Worm (Caenorhabditis elegans) whole organism, L4 larva: ENCODE measurements around the gene cyp-14A2.

ENCODE experiments used
- F26F4.8 ChIP-seq: fragments of 200-800 bp; sonication (Bioruptor generic); conservative IDR thresholded peaks from 2 replicates; pipeline ENCODE4 v1.3.6; 2022; ENCODE audit warnings: missing genetic modification characterization, missing compliant biosample characterization
- T26A8.4 ChIP-seq: fragments of 200-800 bp; sonication (Bioruptor generic); IDR thresholded peaks from 2 replicates; pipeline ENCODE4 v1.3.6; 2022; ENCODE audit warnings: missing genetic modification characterization, missing compliant biosample characterization
- Y105C5A.15 ChIP-seq: fragments of 200-800 bp; sonication (Bioruptor generic); IDR thresholded peaks from 2 replicates; pipeline ENCODE4 v1.3.6; 2022; ENCODE audit warnings: missing genetic modification characterization, missing compliant biosample characterization
- Y48G9A.11 ChIP-seq: fragments of 200-800 bp; sonication (Bioruptor generic); IDR thresholded peaks from 2 replicates; pipeline ENCODE4 v1.3.6; 2022; ENCODE audit warnings: missing genetic modification reagents, missing genetic modification characterization, missing compliant biosample characterization
- aha-1 ChIP-seq: fragments of 150-350 bp; peaks from one replicate; lab custom pipeline; 2014; ENCODE audit warnings: missing biosample characterization, missing genetic modification characterization
- aly-2 ChIP-seq: sonication (generic microtip); optimal IDR thresholded peaks from 2 replicates; lab custom pipeline; 2018; ENCODE audit warnings: missing biosample characterization, missing genetic modification characterization
- arid-1 ChIP-seq: fragments of 200-800 bp; sonication (Bioruptor generic); conservative IDR thresholded peaks from 2 replicates; pipeline ENCODE4 v1.3.6; 2022; ENCODE audit warnings: missing genetic modification reagents, missing genetic modification characterization, missing compliant biosample characterization
- ceh-62 ChIP-seq: sonication (generic microtip); optimal IDR thresholded peaks from 2 replicates; lab custom pipeline; 2017; ENCODE audit warnings: missing biosample characterization, missing genetic modification characterization
- ceh-82 ChIP-seq: sonication (generic microtip); optimal IDR thresholded peaks from 2 replicates; lab custom pipeline; 2017; ENCODE audit warnings: missing biosample characterization, missing genetic modification characterization
- cey-2 ChIP-seq: sonication (generic microtip); optimal IDR thresholded peaks from 3 replicates; lab custom pipeline; 2017; ENCODE audit warnings: missing genetic modification characterization, mild to moderate bottlenecking, missing compliant biosample characterization, antibody characterized with exemption, borderline replicate concordance; ENCODE audit not compliant: insufficient read depth
- ctbp-1 ChIP-seq: fragments of 200-800 bp; sonication (Bioruptor generic); IDR thresholded peaks from 2 replicates; pipeline ENCODE4 v1.3.6; 2022; ENCODE audit warnings: missing genetic modification reagents, missing genetic modification characterization, missing compliant biosample characterization
- daf-16 ChIP-seq, 3 experiments: sonication (generic microtip); optimal IDR thresholded peaks; 2 replicates each; lab custom pipeline; 2016 to 2017; ENCODE audit warnings: missing genetic modification characterization in 3 of 3, missing genetic modification reagents in 3 of 3, mild to moderate bottlenecking in 2 of 3, missing compliant biosample characterization in 2 of 3, missing biosample characterization in 1 of 3, moderate library complexity in 1 of 3
- dmd-6 ChIP-seq: fragments of 200-800 bp; sonication (Bioruptor generic); IDR thresholded peaks from 2 replicates; pipeline ENCODE4 v1.3.6; 2022; ENCODE audit warnings: missing genetic modification reagents, missing genetic modification characterization, missing compliant biosample characterization
- dve-1 ChIP-seq: sonication (generic microtip); optimal IDR thresholded peaks from 2 replicates; lab custom pipeline; 2017; ENCODE audit warnings: antibody characterized with exemption, mild to moderate bottlenecking, missing genetic modification characterization, missing compliant biosample characterization; ENCODE audit not compliant: insufficient read depth
- fos-1 ChIP-seq: fragments of 150-350 bp; optimal IDR thresholded peaks from 2 replicates; lab custom pipeline; 2014; ENCODE audit warnings: missing biosample characterization, missing genetic modification characterization
- gei-8 ChIP-seq: fragments of 200-800 bp; sonication (Bioruptor generic); optimal IDR thresholded peaks from 2 replicates; lab custom pipeline; 2018; ENCODE audit warnings: mild to moderate bottlenecking, missing genetic modification characterization, missing compliant biosample characterization
- hif-1 ChIP-seq, 2 experiments: sonication (generic microtip); optimal IDR thresholded peaks; 2 replicates each; lab custom pipeline; 2016 to 2017; ENCODE audit warnings: missing compliant biosample characterization in 2 of 2, missing genetic modification characterization in 2 of 2, missing genetic modification reagents in 2 of 2, missing genotype in 2 of 2, mild to moderate bottlenecking in 1 of 2
- hlh-11 ChIP-seq: fragments of 200-800 bp; sonication (Bioruptor generic); optimal IDR thresholded peaks from 2 replicates; lab custom pipeline; 2018; ENCODE audit warnings: mild to moderate bottlenecking, missing genetic modification characterization, missing compliant biosample characterization
- hmg-1.1 ChIP-seq: fragments of 200-800 bp; sonication (Bioruptor generic); IDR thresholded peaks from 2 replicates; pipeline ENCODE4 v1.3.6; 2022; ENCODE audit warnings: missing genetic modification reagents, missing genetic modification characterization, missing compliant biosample characterization
- lim-7 ChIP-seq: fragments of 200-800 bp; sonication (Bioruptor generic); IDR thresholded peaks from 2 replicates; pipeline ENCODE4 v1.3.6; 2022; ENCODE audit warnings: missing genetic modification characterization, missing compliant biosample characterization
- lin-15B ChIP-seq: fragments of 150-350 bp; sonication (generic microtip); optimal IDR thresholded peaks from 3 replicates; lab custom pipeline; 2014; ENCODE audit warnings: missing biosample characterization, missing genetic modification characterization
- madf-9 ChIP-seq: fragments of 200-800 bp; sonication (Bioruptor generic); conservative IDR thresholded peaks from 2 replicates; pipeline ENCODE4 v1.3.6; 2022; ENCODE audit warnings: missing genetic modification reagents, missing genetic modification characterization, missing compliant biosample characterization
- mdl-1 ChIP-seq, 2 experiments: fragments of 150-350 bp in 1 of 2; sonication (generic microtip) in 1 of 2; optimal IDR thresholded peaks; 2 replicates each; lab custom pipeline; 2014 to 2017; ENCODE audit warnings: missing biosample characterization in 2 of 2, missing genetic modification characterization in 2 of 2
- mdt-29 ChIP-seq: fragments of 200-800 bp; sonication (Bioruptor generic); IDR thresholded peaks from 2 replicates; pipeline ENCODE4 v1.3.6; 2022; ENCODE audit warnings: missing genetic modification reagents, missing genetic modification characterization, missing compliant biosample characterization
- mep-1 ChIP-seq: fragments of 150-350 bp; sonication (generic microtip); optimal IDR thresholded peaks from 3 replicates; lab custom pipeline; 2014; ENCODE audit warnings: missing biosample characterization, missing genetic modification characterization
- mes-2 ChIP-seq: sonication (generic microtip); optimal IDR thresholded peaks from 2 replicates; lab custom pipeline; 2016; ENCODE audit warnings: missing genotype, mild to moderate bottlenecking, missing genetic modification characterization, missing compliant biosample characterization; ENCODE audit not compliant: poor library complexity, severe bottlenecking
- mxl-3 ChIP-seq: fragments of 200-800 bp; sonication (Bioruptor generic); optimal IDR thresholded peaks from 2 replicates; lab custom pipeline; 2018; ENCODE audit warnings: mild to moderate bottlenecking, missing genetic modification characterization, missing compliant biosample characterization
- nhr-10 ChIP-seq: fragments of 150-350 bp; optimal IDR thresholded peaks from 2 replicates; lab custom pipeline; 2014; ENCODE audit warnings: missing biosample characterization, missing genetic modification characterization
- nhr-237 ChIP-seq: sonication (generic microtip); optimal IDR thresholded peaks from 2 replicates; lab custom pipeline; 2017; ENCODE audit warnings: missing biosample characterization, missing genetic modification characterization
- nhr-25 ChIP-seq: sonication (generic microtip); optimal IDR thresholded peaks from 2 replicates; lab custom pipeline; 2017; ENCODE audit warnings: missing genetic modification characterization, mild to moderate bottlenecking, missing compliant biosample characterization, antibody characterized with exemption, moderate library complexity, borderline replicate concordance; ENCODE audit not compliant: insufficient read depth
- nhr-42 ChIP-seq: fragments of 200-800 bp; sonication (Bioruptor generic); IDR thresholded peaks from 2 replicates; pipeline ENCODE4 v1.3.6; 2022; ENCODE audit warnings: missing genetic modification characterization, missing compliant biosample characterization
- nhr-48 ChIP-seq: sonication (generic microtip); optimal IDR thresholded peaks from 2 replicates; lab custom pipeline; 2016; ENCODE audit warnings: mild to moderate bottlenecking, missing genetic modification characterization, missing compliant biosample characterization
- nhr-6 ChIP-seq: fragments of 150-350 bp; optimal IDR thresholded peaks from 2 replicates; lab custom pipeline; 2014; ENCODE audit warnings: missing biosample characterization, missing genetic modification characterization
- nhr-77 ChIP-seq: fragments of 150-350 bp; optimal IDR thresholded peaks from 2 replicates; lab custom pipeline; 2014; ENCODE audit warnings: missing biosample characterization, missing genetic modification characterization
- pha-4 ChIP-seq, 2 experiments: fragments of 150-350 bp in 1 of 2; fragments of 200-800 bp in 1 of 2; sonication (Bioruptor generic) in 1 of 2; IDR thresholded peaks in 1 of 2; optimal IDR thresholded peaks in 1 of 2; 2 replicates each; pipeline versions ENCODE4 v1.3.6 to Lab custom; 2014 to 2022; ENCODE audit warnings: missing genetic modification characterization in 2 of 2, missing genetic modification reagents in 2 of 2, missing biosample characterization in 1 of 2, missing compliant biosample characterization in 1 of 2
- rbr-2 ChIP-seq: sonication (generic microtip); optimal IDR thresholded peaks from 2 replicates; lab custom pipeline; 2016; ENCODE audit warnings: missing genotype, missing genetic modification characterization, missing compliant biosample characterization
- set-16 ChIP-seq: fragments of 200-800 bp; sonication (Bioruptor generic); IDR thresholded peaks from 2 replicates; pipeline ENCODE4 v1.3.6; 2022; ENCODE audit warnings: missing genetic modification reagents, missing genetic modification characterization, missing compliant biosample characterization
- snpc-1.2 ChIP-seq: fragments of 200-800 bp; sonication (Bioruptor generic); IDR thresholded peaks from 2 replicates; pipeline ENCODE4 v1.3.6; 2022; ENCODE audit warnings: missing genetic modification reagents, missing genetic modification characterization, missing compliant biosample characterization
- spr-1 ChIP-seq: sonication (generic microtip); optimal IDR thresholded peaks from 2 replicates; lab custom pipeline; 2016; ENCODE audit warnings: mild to moderate bottlenecking, missing genetic modification characterization, missing compliant biosample characterization
- tra-1 ChIP-seq: fragments of 200-800 bp; sonication (Bioruptor generic); IDR thresholded peaks from 2 replicates; pipeline ENCODE4 v1.3.6; 2022; ENCODE audit warnings: missing genetic modification reagents, missing genetic modification characterization, missing compliant biosample characterization
- unc-62 ChIP-seq, 3 experiments: fragments of 150-350 bp in 1 of 3; sonication (generic microtip); optimal IDR thresholded peaks in 2 of 3; peaks in 1 of 3; 1 replicate in 1 of 3; 2 replicates in 2 of 3; lab custom pipeline; 2014 to 2017; ENCODE audit warnings: missing biosample characterization in 3 of 3, missing genetic modification characterization in 3 of 3, missing genetic modification reagents in 3 of 3, missing genotype in 1 of 3
- vab-7 ChIP-seq: fragments of 200-800 bp; sonication (Bioruptor generic); IDR thresholded peaks from 2 replicates; pipeline ENCODE4 v1.3.6; 2022; ENCODE audit warnings: missing genetic modification reagents, missing genetic modification characterization, missing compliant biosample characterization
- zag-1 ChIP-seq: fragments of 150-350 bp; optimal IDR thresholded peaks from 2 replicates; lab custom pipeline; 2014; ENCODE audit warnings: missing biosample characterization, missing genetic modification characterization
- zfp-2 ChIP-seq: sonication (generic microtip); optimal IDR thresholded peaks from 2 replicates; lab custom pipeline; 2016; ENCODE audit warnings: mild to moderate bottlenecking, missing genetic modification characterization, missing compliant biosample characterization
- ztf-11 ChIP-seq: fragments of 150-350 bp; optimal IDR thresholded peaks from 2 replicates; lab custom pipeline; 2014; ENCODE audit warnings: missing biosample characterization, missing genetic modification characterization
- ztf-7 ChIP-seq: fragments of 150-350 bp; optimal IDR thresholded peaks from 2 replicates; lab custom pipeline; 2014; ENCODE audit warnings: missing biosample characterization, missing genetic modification characterization

cyp-14A2 gene

ce11 chrX:13251914-13252434 lies 17.5 kb downstream of the cyp-14A2 start, which contains the start of gene nhr-32 (continued):
- TF ChIP-seq lim-7 (GFP tag; lab: Robert Waterston, UW), result no peak
- no peak for TF ChIP-seq gei-8 (GFP tag; lab: Kevin White, UChicago)
- TF ChIP-seq dmd-6, result peak; percentile 24
- no peak for TF ChIP-seq ceh-62 (tag; lab: Kevin White, UChicago)
- TF ChIP-seq nhr-25, result no peak
- no peak for TF ChIP-seq F26F4.8 (GFP tag; lab: Robert Waterston, UW)
- TF ChIP-seq pha-4 (GFP tag; IDR thresholded peaks at IDR 0.05; lab: Robert Waterston, UW), result no peak
- no peak for TF ChIP-seq pha-4 (tag; optimal IDR thresholded peaks at IDR 0.05; lab: Kevin White, UChicago)
- TF ChIP-seq mes-2 (tag; lab: Kevin White, UChicago), result peak; percentile 19
- no peak for TF ChIP-seq T26A8.4 (GFP tag; lab: Robert Waterston, UW)
- TF ChIP-seq daf-16 (GFP tag; optimal IDR thresholded peaks at IDR 0.05; lab: Kevin White, UChicago), result no peak
- TF ChIP-seq daf-16 (tag; optimal IDR thresholded peaks at IDR 0.05; lab: Kevin White, UChicago), result no peak
- TF ChIP-seq nhr-42, result no peak
- no peak for TF ChIP-seq set-16 (GFP tag; lab: Robert Waterston, UW)
- no peak for TF ChIP-seq aly-2
- no peak for TF ChIP-seq nhr-237
- TF ChIP-seq ztf-11, result no peak
- TF ChIP-seq aha-1 (tag; lab: Kevin White, UChicago), result peak; percentile 58
- no peak for TF ChIP-seq madf-9 (GFP tag; lab: Robert Waterston, UW)
- TF ChIP-seq arid-1 (GFP tag; lab: Robert Waterston, UW), result no peak
- TF ChIP-seq unc-62 (GFP tag; optimal IDR thresholded peaks at IDR 0.05 in 1 of 2; lab: Kevin White, UChicago), result peak in 1 of 2 experiments; percentile 89
- no peak for TF ChIP-seq unc-62 (tag; optimal IDR thresholded peaks at IDR 0.05; lab: Kevin White, UChicago)
- TF ChIP-seq vab-7 (GFP tag; lab: Robert Waterston, UW), result no peak
- TF ChIP-seq lin-15B (tag; lab: Kevin White, UChicago), result no peak
- TF ChIP-seq spr-1 (tag; lab: Kevin White, UChicago), result no peak
- no peak for TF ChIP-seq snpc-1.2 (GFP tag; lab: Robert Waterston, UW)

- TF ChIP-seq ceh-82 (tag; lab: Kevin White, UChicago) (no peak), nhr-10 (tag; lab: Kevin White, UChicago) (peak; percentile 73), unc-62 (GFP tag; optimal IDR thresholded peaks at IDR 0.05 in 1 of 2; lab: Kevin White, UChicago) (peak in 1 of 2 experiments; percentile 99), unc-62 (tag; optimal IDR thresholded peaks at IDR 0.05; lab: Kevin White, UChicago) (no peak), mdt-29 (GFP tag; lab: Robert Waterston, UW) (no peak), pha-4 (GFP tag; IDR thresholded peaks at IDR 0.05; lab: Robert Waterston, UW) (no peak), pha-4 (tag; optimal IDR thresholded peaks at IDR 0.05; lab: Kevin White, UChicago) (peak; percentile 49), zag-1 (tag; lab: Kevin White, UChicago) (no peak), fos-1 (tag; lab: Kevin White, UChicago) (no peak), dve-1 (peak; percentile 35), nhr-77 (peak; percentile 55), lin-15B (tag; lab: Kevin White, UChicago) (no peak), T26A8.4 (GFP tag; lab: Robert Waterston, UW) (peak; percentile 52), nhr-48 (peak; percentile 22), Y48G9A.11 (GFP tag; lab: Robert Waterston, UW) (no peak), rbr-2 (tag; lab: Kevin White, UChicago) (peak; percentile 55), hlh-11 (tag; lab: Kevin White, UChicago) (peak; percentile 86), nhr-6 (peak; percentile 61), hmg-1.1 (GFP tag; lab: Robert Waterston, UW) (peak; percentile 70), Y105C5A.15 (GFP tag; lab: Robert Waterston, UW) (no peak), mxl-3 (GFP tag; lab: Kevin White, UChicago) (peak; percentile 86), hif-1 (tag; optimal IDR thresholded peaks at IDR 0.05; lab: Kevin White, UChicago) (peak in 1 of 2 experiments; percentile 69), tra-1 (0 out of 2 replicates have a peak, but pooled peaks have one; percentile 44), mdl-1 (tag; optimal IDR thresholded peaks at IDR 0.05; lab: Kevin White, UChicago) (peak; percentile 85 to 99), mep-1 (tag; lab: Kevin White, UChicago) (peak; percentile 81), cey-2 (tag; lab: Kevin White, UChicago) (no peak), ztf-7 (tag; lab: Kevin White, UChicago) (peak; percentile 35), arid-1 (GFP tag; lab: Robert Waterston, UW) (peak; percentile 44; the same call in 1 of the 2 replicates), ctbp-1 (0 out of 2 replicates have a peak, but pooled peaks have one; percentile 46), zfp-2 (tag; lab: Kevin White, UChicago) (no peak)
Observed at ce11 chrX:13251354-13251843, 18.1 kb downstream of the cyp-14A2 start.
